Worm (Caenorhabditis elegans): ENCODE data around the gene Y53G8AL.4.

Gene Y53G8AL.4

DNA sequence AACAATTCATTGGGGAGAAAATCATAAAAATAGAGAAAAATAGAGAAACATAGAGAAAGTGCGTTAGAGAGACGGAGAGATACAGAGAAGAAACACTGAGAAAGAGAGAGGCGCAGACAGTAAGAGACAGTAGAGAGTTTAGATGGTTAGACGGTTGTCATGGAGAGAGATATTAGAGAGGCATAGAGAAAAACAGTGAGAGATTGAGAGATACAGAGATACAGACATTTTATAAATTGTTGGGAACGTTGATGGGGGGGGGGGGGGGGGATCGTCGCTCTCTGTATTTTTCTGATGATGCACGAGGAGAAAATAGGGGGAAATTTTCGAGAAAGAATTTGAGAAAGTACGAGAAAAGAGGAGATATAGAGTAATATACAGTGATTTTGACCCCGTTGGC is 28.9 kb upstream of the Y53G8AL.4 start (continued):
- no peak for TF ChIP-seq Y105C5A.15 (GFP tag; IDR thresholded peaks at IDR 0.05)
- TF ChIP-seq lin-39 (tag; optimal IDR thresholded peaks at IDR 0.05): no peak
- no peak for TF ChIP-seq ceh-44 (GFP tag; IDR thresholded peaks at IDR 0.05)
- no peak for TF ChIP-seq ceh-62 (tag; optimal IDR thresholded peaks at IDR 0.05)
- TF ChIP-seq fkh-10 (GFP tag; optimal IDR thresholded peaks at IDR 0.05): no peak
- TF ChIP-seq ceh-20 (GFP tag; IDR thresholded peaks at IDR 0.05): peak; percentile 37; the same call in 1 of the 2 replicates
- TF ChIP-seq ctbp-1 (GFP tag; IDR thresholded peaks at IDR 0.05): no peak
- TF ChIP-seq rbr-2 (tag; optimal IDR thresholded peaks at IDR 0.05): peak; percentile 37
- TF ChIP-seq lin-13 (GFP tag; optimal IDR thresholded peaks at IDR 0.05): peak; percentile 58
- TF ChIP-seq sdz-12 (GFP tag; optimal IDR thresholded peaks at IDR 0.05): no peak
- TF ChIP-seq ceh-82 (tag; optimal IDR thresholded peaks at IDR 0.05): no peak
- TF ChIP-seq gei-8 (GFP tag; optimal IDR thresholded peaks at IDR 0.05): no peak
- TF ChIP-seq Y75B8A.6 (GFP tag; IDR thresholded peaks at IDR 0.05): no peak
- peak in 1 of 2 experiments; percentile 18 for TF ChIP-seq daf-16 (GFP tag; optimal IDR thresholded peaks at IDR 0.05)
- peak; percentile 51 for TF ChIP-seq daf-16 (tag; optimal IDR thresholded peaks at IDR 0.05)
- peak; percentile 77 for TF ChIP-seq dmd-6 (GFP tag; IDR thresholded peaks at IDR 0.05)
- no peak for TF ChIP-seq ama-1 (optimal IDR thresholded peaks at IDR 0.05)
- no peak for TF ChIP-seq F26F4.8 (GFP tag; conservative IDR thresholded peaks at IDR 0.05)
- no peak for TF ChIP-seq aly-2 (tag; optimal IDR thresholded peaks at IDR 0.05)
- no peak for TF ChIP-seq zfp-2 (tag; optimal IDR thresholded peaks at IDR 0.05)
- peak; percentile 84 for TF ChIP-seq mep-1 (tag; optimal IDR thresholded peaks at IDR 0.05)
- no peak for TF ChIP-seq unc-39 (tag; optimal IDR thresholded peaks at IDR 0.05)
- TF ChIP-seq madf-5 (GFP tag; IDR thresholded peaks at IDR 0.05): no peak
- TF ChIP-seq pha-4 (GFP tag; IDR thresholded peaks at IDR 0.05): peak; percentile 70
- TF ChIP-seq pha-4 (tag; optimal IDR thresholded peaks at IDR 0.05): no peak
- TF ChIP-seq nhr-41 (GFP tag; IDR thresholded peaks at IDR 0.05): no peak
- TF ChIP-seq nhr-237 (tag; optimal IDR thresholded peaks at IDR 0.05): no peak
- no peak for TF ChIP-seq cey-2 (tag; optimal IDR thresholded peaks at IDR 0.05; ENCODE audit: borderline replicate concordance, insufficient read depth)
- TF ChIP-seq spr-1 (tag; optimal IDR thresholded peaks at IDR 0.05): no peak
- no peak for TF ChIP-seq lin-15B (tag; optimal IDR thresholded peaks at IDR 0.05)
- no peak for TF ChIP-seq vab-7 (GFP tag; IDR thresholded peaks at IDR 0.05)
- no peak for TF ChIP-seq egl-43 (GFP tag; IDR thresholded peaks at IDR 0.05)
- peak; percentile 22 for TF ChIP-seq nhr-102 (tag; optimal IDR thresholded peaks at IDR 0.05)
- TF ChIP-seq hlh-30 (tag; optimal IDR thresholded peaks at IDR 0.05; ENCODE audit: insufficient read depth): peak; percentile 77
- TF ChIP-seq php-3 (GFP tag; IDR thresholded peaks at IDR 0.05): no peak
- no peak for TF ChIP-seq T20F7.1 (GFP tag; optimal IDR thresholded peaks at IDR 0.05)
- no peak for TF ChIP-seq F10B5.3 (tag; optimal IDR thresholded peaks at IDR 0.05)
- TF ChIP-seq ceh-32 (tag; optimal IDR thresholded peaks at IDR 0.05; ENCODE audit: poor library complexity): no peak
- TF ChIP-seq mxl-2 (GFP tag; conservative IDR thresholded peaks at IDR 0.05): no peak
- no peak for TF ChIP-seq Y5F2A.4 (GFP tag; optimal IDR thresholded peaks at IDR 0.05)
- TF ChIP-seq set-16 (GFP tag; IDR thresholded peaks at IDR 0.05): no peak
- TF ChIP-seq tra-1 (GFP tag; IDR thresholded peaks at IDR 0.05): no peak
- no peak for TF ChIP-seq dmd-9 (GFP tag; IDR thresholded peaks at IDR 0.05)
- TF ChIP-seq zip-2 (tag; optimal IDR thresholded peaks at IDR 0.05): no peak
- TF ChIP-seq daf-12 (tag; optimal IDR thresholded peaks at IDR 0.05): no peak
- TF ChIP-seq lin-38 (GFP tag; IDR thresholded peaks at IDR 0.05): peak; percentile 70
- no peak for TF ChIP-seq Y48G9A.11 (GFP tag; IDR thresholded peaks at IDR 0.05)
- TF ChIP-seq zag-1 (tag; optimal IDR thresholded peaks at IDR 0.05): no peak
- TF ChIP-seq hif-1 (tag; optimal IDR thresholded peaks at IDR 0.05): peak in 1 of 2 experiments; percentile 14
- no peak for TF ChIP-seq zip-11 (GFP tag; IDR thresholded peaks at IDR 0.05)
- TF ChIP-seq ztf-7 (tag; optimal IDR thresholded peaks at IDR 0.05): peak; percentile 42
- no peak for TF ChIP-seq nhr-10 (tag; optimal IDR thresholded peaks at IDR 0.05)
- peak; percentile 85 for TF ChIP-seq nhr-6 (tag; optimal IDR thresholded peaks at IDR 0.05)
